Worm (Caenorhabditis elegans) whole organism, L1 larva: ENCODE data around the gene unc-24.

ENCODE experiments used
- C04F5.9 ChIP-seq: sonication (generic microtip); optimal IDR thresholded peaks from 2 replicates; lab custom pipeline; 2016; ENCODE audit warnings: missing genetic modification characterization, missing compliant biosample characterization
- blmp-1 ChIP-seq: fragments of 150-350 bp; optimal IDR thresholded peaks from 2 replicates; lab custom pipeline; 2014; ENCODE audit warnings: missing biosample characterization, missing genetic modification characterization
- ceh-88 ChIP-seq: fragments of 200-800 bp; sonication (Bioruptor generic); IDR thresholded peaks from 2 replicates; pipeline ENCODE4 v1.3.6; 2022; ENCODE audit warnings: missing genetic modification characterization, missing compliant biosample characterization
- dpl-1 ChIP-seq, 3 experiments: fragments of 150-350 bp in 2 of 3; sonication (generic microtip) in 1 of 3; optimal IDR thresholded peaks; 2 replicates each; lab custom pipeline; 2014 to 2017; ENCODE audit warnings: missing biosample characterization in 3 of 3, missing genetic modification characterization in 3 of 3, missing genetic modification reagents in 3 of 3
- egl-27 ChIP-seq, 2 experiments: fragments of 150-350 bp in 1 of 2; sonication (generic microtip); optimal IDR thresholded peaks; 3 replicates each; lab custom pipeline; 2017 to 2018; ENCODE audit warnings: missing biosample characterization in 2 of 2, missing genetic modification characterization in 2 of 2, missing genetic modification reagents in 2 of 2
- elt-2 ChIP-seq: sonication (generic microtip); optimal IDR thresholded peaks from 2 replicates; lab custom pipeline; 2016; ENCODE audit warnings: missing genetic modification characterization, mild to moderate bottlenecking, inconsistent platforms, missing compliant biosample characterization, missing genetic modification reagents
- elt-3 ChIP-seq, 6 experiments: fragments of 150-350 bp in 1 of 6; sonication (generic microtip); optimal IDR thresholded peaks; 2 replicates each; lab custom pipeline; 2017 to 2018; ENCODE audit warnings: missing biosample characterization in 6 of 6, missing genetic modification characterization in 6 of 6, inconsistent platforms in 1 of 6
- fos-1 ChIP-seq: fragments of 150-350 bp; optimal IDR thresholded peaks from 2 replicates; lab custom pipeline; 2014; ENCODE audit warnings: missing biosample characterization, missing genetic modification characterization
- grh-1 ChIP-seq: fragments of 200-800 bp; sonication (Bioruptor generic); IDR thresholded peaks from 2 replicates; pipeline ENCODE4 v1.3.6; 2022; ENCODE audit warnings: missing genetic modification reagents, missing genetic modification characterization, missing compliant biosample characterization
- hlh-4 ChIP-seq: sonication (generic microtip); optimal IDR thresholded peaks from 2 replicates; lab custom pipeline; 2016; ENCODE audit warnings: mild to moderate bottlenecking, missing genetic modification characterization, missing compliant biosample characterization
- hpl-2 ChIP-seq: fragments of 150-350 bp; optimal IDR thresholded peaks from 2 replicates; lab custom pipeline; 2014; ENCODE audit warnings: missing biosample characterization, missing genetic modification reagents, missing genetic modification characterization
- jun-1 ChIP-seq: fragments of 150-350 bp; optimal IDR thresholded peaks from 2 replicates; lab custom pipeline; 2014; ENCODE audit warnings: missing biosample characterization, missing genetic modification reagents, missing genetic modification characterization
- lin-14 ChIP-seq: fragments of 200-800 bp; sonication (Bioruptor generic); optimal IDR thresholded peaks from 2 replicates; lab custom pipeline; 2018; ENCODE audit warnings: mild to moderate bottlenecking, missing genetic modification characterization, moderate library complexity, missing compliant biosample characterization
- lin-35 ChIP-seq, 2 experiments: fragments of 150-350 bp; optimal IDR thresholded peaks; 2 replicates each; lab custom pipeline; 2014; ENCODE audit warnings: missing biosample characterization in 2 of 2, missing genetic modification characterization in 2 of 2, missing genetic modification reagents in 2 of 2
- lin-39 ChIP-seq: fragments of 150-350 bp; optimal IDR thresholded peaks from 2 replicates; lab custom pipeline; 2014; ENCODE audit warnings: missing biosample characterization, missing genetic modification reagents, missing genetic modification characterization
- lsy-2 ChIP-seq, 2 experiments: fragments of 150-350 bp; optimal IDR thresholded peaks; 2 replicates each; lab custom pipeline; 2014; ENCODE audit warnings: missing biosample characterization in 2 of 2, missing genetic modification characterization in 2 of 2
- mdl-1 ChIP-seq, 2 experiments: fragments of 150-350 bp; optimal IDR thresholded peaks; 2 replicates each; lab custom pipeline; 2014 to 2017; ENCODE audit warnings: missing biosample characterization in 2 of 2, missing genetic modification characterization in 2 of 2, inconsistent platforms in 1 of 2
- mef-2 ChIP-seq: fragments of 150-350 bp; optimal IDR thresholded peaks from 2 replicates; lab custom pipeline; 2014; ENCODE audit warnings: missing biosample characterization, missing genetic modification characterization
- mep-1 ChIP-seq: fragments of 150-350 bp; optimal IDR thresholded peaks from 2 replicates; lab custom pipeline; 2014; ENCODE audit warnings: missing biosample characterization, missing genetic modification characterization
- nhr-12 ChIP-seq: sonication (generic microtip); optimal IDR thresholded peaks from 2 replicates; lab custom pipeline; 2017; ENCODE audit warnings: missing biosample characterization, missing genetic modification characterization
- nhr-19 ChIP-seq: fragments of 200-800 bp; sonication (Bioruptor generic); conservative IDR thresholded peaks from 2 replicates; pipeline ENCODE4 v1.3.6; 2022; ENCODE audit warnings: missing genetic modification characterization, missing compliant biosample characterization
- nhr-20 ChIP-seq: sonication (generic microtip); optimal IDR thresholded peaks from 2 replicates; lab custom pipeline; 2016; ENCODE audit warnings: mild to moderate bottlenecking, missing genetic modification characterization, missing compliant biosample characterization
- nhr-76 ChIP-seq: sonication (generic microtip); optimal IDR thresholded peaks from 2 replicates; lab custom pipeline; 2017; ENCODE audit warnings: missing biosample characterization, missing genetic modification characterization
- nhr-84 ChIP-seq: sonication (generic microtip); optimal IDR thresholded peaks from 2 replicates; lab custom pipeline; 2017; ENCODE audit warnings: missing biosample characterization, missing genetic modification characterization
- nhr-85 ChIP-seq: sonication (generic microtip); peaks from one replicate; lab custom pipeline; 2016; ENCODE audit warnings: missing genetic modification characterization, inconsistent platforms, missing compliant biosample characterization
- snpc-4 ChIP-seq: fragments of 150-350 bp; optimal IDR thresholded peaks from 2 replicates; lab custom pipeline; 2014; ENCODE audit warnings: missing biosample characterization, missing genetic modification characterization
- snu-23 ChIP-seq: sonication (generic microtip); optimal IDR thresholded peaks from 2 replicates; lab custom pipeline; 2016; ENCODE audit warnings: missing genetic modification characterization, missing compliant biosample characterization
- sptf-1 ChIP-seq: fragments of 150-350 bp; optimal IDR thresholded peaks from 2 replicates; lab custom pipeline; 2014; ENCODE audit warnings: missing biosample characterization, missing genetic modification characterization
- sup-37 ChIP-seq: fragments of 200-800 bp; sonication (Bioruptor generic); optimal IDR thresholded peaks from 2 replicates; lab custom pipeline; 2018; ENCODE audit warnings: mild to moderate bottlenecking, missing genetic modification characterization, missing compliant biosample characterization
- swsn-7 ChIP-seq: sonication (generic microtip); optimal IDR thresholded peaks from 2 replicates; lab custom pipeline; 2016; ENCODE audit warnings: missing genetic modification characterization, missing compliant biosample characterization
- tlp-1 ChIP-seq: fragments of 150-350 bp; optimal IDR thresholded peaks from 2 replicates; lab custom pipeline; 2014; ENCODE audit warnings: missing biosample characterization, missing genetic modification characterization
- unc-30 ChIP-seq: sonication (generic microtip); optimal IDR thresholded peaks from 2 replicates; lab custom pipeline; 2017; ENCODE audit warnings: missing biosample characterization, missing genetic modification characterization
- unc-86 ChIP-seq: sonication (generic microtip); optimal IDR thresholded peaks from 2 replicates; lab custom pipeline; 2016; ENCODE audit warnings: missing genetic modification characterization, missing compliant biosample characterization
- vab-15 ChIP-seq: sonication (generic microtip); optimal IDR thresholded peaks from 2 replicates; lab custom pipeline; 2017; ENCODE audit warnings: missing genotype, mild to moderate bottlenecking, missing genetic modification characterization, missing compliant biosample characterization
- xbp-1 ChIP-seq: sonication (generic microtip); optimal IDR thresholded peaks from 2 replicates; lab custom pipeline; 2016; ENCODE audit warnings: missing genetic modification characterization, missing compliant biosample characterization
- zip-4 ChIP-seq: fragments of 200-800 bp; sonication (Bioruptor generic); optimal IDR thresholded peaks from 2 replicates; lab custom pipeline; 2018; ENCODE audit warnings: mild to moderate bottlenecking, missing genetic modification characterization, moderate library complexity, missing compliant biosample characterization
- ztf-11 ChIP-seq, 2 experiments: sonication (generic microtip); optimal IDR thresholded peaks; 2 replicates each; lab custom pipeline; 2016 to 2017; ENCODE audit warnings: missing genetic modification characterization in 2 of 2, missing biosample characterization in 1 of 2, missing compliant biosample characterization in 1 of 2
- ztf-4 ChIP-seq: fragments of 150-350 bp; optimal IDR thresholded peaks from 2 replicates; lab custom pipeline; 2014; ENCODE audit warnings: missing biosample characterization, missing genetic modification characterization

The unc-24 gene

ce11 chrIV:8004019-8004418, 24.3 kb downstream of the unc-24 start, which contains the start of gene rig-4:
TSS of gene rig-4 (minus strand) at chrIV:8004119.
- TF ChIP-seq lin-39 (no peak), vab-15 (no peak), mep-1 (no peak), nhr-20 (tag; lab: Kevin White, UChicago) (no peak), xbp-1 (tag; lab: Kevin White, UChicago) (no peak), hpl-2 (GFP tag; lab: Kevin White, UChicago) (no peak), tlp-1 (tag; lab: Kevin White, UChicago) (no peak), unc-86 (tag; lab: Kevin White, UChicago) (no peak), unc-30 (no peak), jun-1 (no peak), elt-3 (tag; optimal IDR thresholded peaks at IDR 0.05; lab: Kevin White, UChicago) (no peak), mdl-1 (tag; optimal IDR thresholded peaks at IDR 0.05; lab: Kevin White, UChicago) (no peak), nhr-84 (tag; lab: Kevin White, UChicago) (no peak)
- TF ChIP-seq, all 84 proteins: peak for 0

- TF ChIP-seq snpc-4 (tag; lab: Kevin White, UChicago), result no peak
- no peak for TF ChIP-seq lsy-2 (tag; optimal IDR thresholded peaks at IDR 0.05; lab: Kevin White, UChicago)
- TF ChIP-seq zip-4 (GFP tag; lab: Kevin White, UChicago), result no peak
- peak; percentile 18 for TF ChIP-seq elt-2 (tag; lab: Kevin White, UChicago)
- TF ChIP-seq, all 84 proteins: peak for 1
Observed at ce11 chrIV:8005376-8005775, 25.7 kb downstream of the unc-24 start.

ce11 chrIV:8006161-8006560, 26.5 kb downstream of the unc-24 start:
- TF ChIP-seq elt-3 (tag; optimal IDR thresholded peaks at IDR 0.05; lab: Kevin White, UChicago), result no peak
- TF ChIP-seq egl-27 (tag; optimal IDR thresholded peaks at IDR 0.05; lab: Kevin White, UChicago), result no peak
- no peak for TF ChIP-seq nhr-19 (GFP tag; lab: Robert Waterston, UW)
- no peak for TF ChIP-seq ztf-4 (tag; lab: Kevin White, UChicago)
- no peak for TF ChIP-seq lin-35 (GFP tag; optimal IDR thresholded peaks at IDR 0.05; lab: Kevin White, UChicago)
- TF ChIP-seq C04F5.9 (tag; lab: Kevin White, UChicago), result no peak
- TF ChIP-seq mep-1, result no peak
- no peak for TF ChIP-seq ztf-11 (tag; optimal IDR thresholded peaks at IDR 0.05; lab: Kevin White, UChicago)
- no peak for TF ChIP-seq grh-1
- no peak for TF ChIP-seq sup-37 (GFP tag; lab: Kevin White, UChicago)
- TF ChIP-seq mef-2 (tag; lab: Kevin White, UChicago), result no peak
- no peak for TF ChIP-seq ceh-88
- TF ChIP-seq nhr-84 (tag; lab: Kevin White, UChicago), result no peak

- TF ChIP-seq nhr-12, result no peak
- TF ChIP-seq, all 84 proteins: peak for 0
Observed at ce11 chrIV:8007549-8007948, 27.9 kb downstream of the unc-24 start.

ce11 chrIV:8008137-8008536, 28.5 kb downstream of the unc-24 start:
- TF ChIP-seq elt-3 (tag; optimal IDR thresholded peaks at IDR 0.05; lab: Kevin White, UChicago) (no peak), fos-1 (tag; lab: Kevin White, UChicago) (no peak), hlh-4 (no peak), nhr-76 (no peak)

- TF ChIP-seq zip-4 (GFP tag; lab: Kevin White, UChicago) (no peak), blmp-1 (peak; percentile 91), swsn-7 (tag; lab: Kevin White, UChicago) (no peak), nhr-85 (tag; lab: Kevin White, UChicago) (peak; percentile 76), elt-3 (tag; optimal IDR thresholded peaks at IDR 0.05; lab: Kevin White, UChicago) (peak in 1 of 6 experiments; percentile 31), lin-14 (peak; percentile 60), sptf-1 (tag; lab: Kevin White, UChicago) (no peak), C04F5.9 (tag; lab: Kevin White, UChicago) (no peak), snu-23 (no peak), dpl-1 (GFP tag; optimal IDR thresholded peaks at IDR 0.05; lab: Kevin White, UChicago) (no peak)
Observed at ce11 chrIV:8009374-8009773, 29.7 kb downstream of the unc-24 start.
